Worm (Caenorhabditis elegans): ENCODE measurements around the gene C18A11.2.

DNA sequence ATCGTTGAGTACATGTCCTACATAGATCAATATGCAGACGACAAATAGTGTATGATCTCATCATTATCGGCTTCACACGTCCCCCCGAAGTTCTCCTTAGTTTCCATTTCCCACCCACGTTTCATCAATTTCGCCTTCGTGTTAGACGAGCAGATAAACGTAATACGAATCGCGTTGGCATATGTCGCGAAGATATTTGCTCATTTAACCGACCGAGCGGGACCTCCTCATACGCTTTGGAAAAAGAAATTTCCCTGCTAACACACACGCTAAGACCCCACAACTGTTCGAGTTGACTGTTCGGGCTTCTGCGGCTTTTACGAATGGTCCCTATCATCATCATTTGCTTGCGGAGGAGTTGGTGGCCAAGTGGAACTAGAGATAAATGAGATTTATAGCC lies 12.9 kb upstream of the C18A11.2 start:
- TF ChIP-seq aly-2 (tag; optimal IDR thresholded peaks at IDR 0.05) (no peak), ztf-11 (tag; optimal IDR thresholded peaks at IDR 0.05) (no peak), nhr-12 (tag; optimal IDR thresholded peaks at IDR 0.05) (no peak), nhr-6 (tag; optimal IDR thresholded peaks at IDR 0.05) (no peak), nhr-77 (tag; optimal IDR thresholded peaks at IDR 0.05) (no peak), skn-1 (tag; optimal IDR thresholded peaks at IDR 0.05) (no peak), lin-13 (GFP tag; optimal IDR thresholded peaks at IDR 0.05) (no peak), nhr-11 (tag; optimal IDR thresholded peaks at IDR 0.05) (no peak), ama-1 (optimal IDR thresholded peaks at IDR 0.05) (no peak), unc-39 (tag; optimal IDR thresholded peaks at IDR 0.05) (no peak), nhr-23 (tag; optimal IDR thresholded peaks at IDR 0.05) (no peak)
